Worm (Caenorhabditis elegans): ENCODE measurements around the gene T21C12.4.

Gene T21C12.4

DNA sequence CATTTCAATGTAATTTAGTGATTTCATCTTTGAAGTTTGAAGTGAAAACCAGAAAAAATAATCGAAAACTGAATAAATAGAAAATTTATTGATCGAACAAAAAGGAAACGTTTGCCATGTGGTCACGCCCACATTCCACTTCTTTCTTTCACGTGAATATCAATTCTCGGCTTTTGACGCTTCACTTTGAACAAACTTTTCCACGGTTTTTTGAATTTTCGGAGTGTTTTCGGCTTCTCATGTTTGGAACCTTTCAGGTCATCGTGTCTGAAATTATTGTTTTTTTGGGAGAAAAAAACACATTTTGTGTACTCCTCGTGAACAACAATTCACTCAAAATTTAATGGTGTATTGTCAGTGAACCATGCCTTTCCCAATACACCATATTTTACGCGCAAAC lies 4.9 kb downstream of the T21C12.4 start, which contains the start of gene T21C12.8:
Gene T21C12.8, minus strand, starts transcription at position 101 of the 400 bp plus-strand sequence.
- TF ChIP-seq Y22D7AL.16 (tag; optimal IDR thresholded peaks at IDR 0.05) (no peak), mec-3 (tag; optimal IDR thresholded peaks at IDR 0.05; ENCODE audit: borderline replicate concordance) (no peak), hlh-8 (tag; optimal IDR thresholded peaks at IDR 0.05) (no peak), nfya-1 (tag; optimal IDR thresholded peaks at IDR 0.05) (no peak)

DNA sequence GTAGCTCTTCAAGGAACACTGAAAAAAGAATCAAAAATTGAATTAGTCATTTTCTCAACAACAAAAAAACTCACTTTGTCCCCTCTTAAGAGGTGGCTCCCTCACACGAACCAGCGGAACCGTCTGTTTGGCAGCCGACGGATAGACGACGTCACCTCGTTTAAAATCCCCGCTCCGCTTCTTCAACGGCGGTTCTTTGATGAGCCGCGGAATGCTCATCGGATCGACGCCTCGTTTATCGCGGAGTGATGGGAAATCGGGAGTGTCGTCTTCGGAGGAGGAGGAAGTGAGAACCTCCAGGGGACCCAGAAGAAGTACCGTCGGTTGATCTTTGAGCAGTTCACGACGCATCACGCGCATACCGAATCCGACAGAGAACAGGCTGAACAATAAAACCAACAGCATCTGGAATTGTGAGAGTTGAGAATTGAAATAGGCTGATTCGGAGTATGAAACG lies 19.0 kb downstream of the T21C12.4 start, which contains the start of gene nlp-68:
Gene nlp-68, minus strand, starts transcription at position 407 of the 457 bp plus-strand sequence.
- TF ChIP-seq C38D4.7 (GFP tag; optimal IDR thresholded peaks at IDR 0.05) (no peak), nhr-11 (tag; optimal IDR thresholded peaks at IDR 0.05) (no peak), T23F11.4 (GFP tag; optimal IDR thresholded peaks at IDR 0.05) (no peak), tbx-7 (tag; optimal IDR thresholded peaks at IDR 0.05) (no peak), ceh-34 (tag; optimal IDR thresholded peaks at IDR 0.05) (no peak), ref-2 (tag; optimal IDR thresholded peaks at IDR 0.05) (no peak), lim-6 (tag; optimal IDR thresholded peaks at IDR 0.05) (no peak), ceh-19 (GFP tag; optimal IDR thresholded peaks at IDR 0.05) (no peak)

DNA sequence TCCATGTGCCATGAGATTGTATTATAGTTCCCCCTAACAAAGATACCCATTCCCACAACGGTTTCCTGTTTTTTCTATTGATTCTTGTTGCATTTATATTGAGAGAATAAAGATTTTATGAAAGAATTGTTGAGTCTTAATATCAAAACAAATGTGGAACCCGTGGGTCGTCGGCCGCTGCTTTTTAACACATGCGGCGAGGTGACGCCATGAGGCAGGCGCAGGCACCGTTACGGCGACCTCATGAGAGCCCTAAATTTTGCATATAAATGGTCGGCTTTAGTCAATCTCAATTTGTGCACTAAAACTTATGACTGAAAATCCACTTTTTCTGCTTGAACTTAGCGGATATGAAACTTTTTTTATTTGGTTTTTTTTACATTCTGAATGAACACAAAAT lies 20.3 kb downstream of the T21C12.4 start:
- TF ChIP-seq syd-9 (tag; optimal IDR thresholded peaks at IDR 0.05) (no peak), K09A11.1 (tag; optimal IDR thresholded peaks at IDR 0.05; ENCODE audit: insufficient read depth) (no peak), npax-4 (tag; optimal IDR thresholded peaks at IDR 0.05) (no peak), dmd-4 (tag; optimal IDR thresholded peaks at IDR 0.05; ENCODE audit: borderline replicate concordance) (no peak), ceh-19 (GFP tag; optimal IDR thresholded peaks at IDR 0.05) (no peak), fkh-10 (GFP tag; optimal IDR thresholded peaks at IDR 0.05) (no peak), ceh-31 (tag; optimal IDR thresholded peaks at IDR 0.05) (no peak)

DNA sequence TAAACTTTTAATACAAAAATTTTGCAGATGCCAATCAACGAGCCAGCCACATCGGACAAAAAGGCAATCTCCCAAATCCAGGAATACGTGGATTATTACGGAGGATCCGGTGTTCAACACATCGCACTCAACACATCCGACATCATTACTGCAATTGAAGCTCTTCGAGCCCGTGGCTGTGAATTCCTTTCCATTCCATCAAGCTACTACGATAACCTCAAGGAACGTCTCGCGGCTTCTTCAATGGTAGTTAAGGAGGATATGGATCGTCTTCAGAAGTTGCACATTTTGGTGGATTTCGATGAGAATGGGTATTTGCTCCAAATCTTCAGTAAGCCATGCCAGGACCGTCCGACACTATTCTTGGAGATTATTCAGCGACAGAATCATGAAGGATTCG lies 20.8 kb downstream of the T21C12.4 start:
- TF ChIP-seq pag-3 (tag; optimal IDR thresholded peaks at IDR 0.05; ENCODE audit: borderline replicate concordance) (no peak), ahr-1 (tag; optimal IDR thresholded peaks at IDR 0.05) (no peak), mec-3 (tag; optimal IDR thresholded peaks at IDR 0.05; ENCODE audit: borderline replicate concordance) (no peak), Y22D7AL.16 (tag; optimal IDR thresholded peaks at IDR 0.05) (no peak), lim-6 (tag; optimal IDR thresholded peaks at IDR 0.05) (no peak), C38D4.7 (GFP tag; optimal IDR thresholded peaks at IDR 0.05) (no peak), ceh-22 (tag; optimal IDR thresholded peaks at IDR 0.05) (no peak), nhr-11 (tag; optimal IDR thresholded peaks at IDR 0.05) (no peak), hlh-13 (GFP tag; optimal IDR thresholded peaks at IDR 0.05) (no peak), madf-2 (tag; optimal IDR thresholded peaks at IDR 0.05) (no peak), tbx-2 (tag; optimal IDR thresholded peaks at IDR 0.05) (no peak), sox-2 (GFP tag; IDR thresholded peaks at IDR 0.05) (no peak), hlh-8 (tag; optimal IDR thresholded peaks at IDR 0.05) (no peak)

DNA sequence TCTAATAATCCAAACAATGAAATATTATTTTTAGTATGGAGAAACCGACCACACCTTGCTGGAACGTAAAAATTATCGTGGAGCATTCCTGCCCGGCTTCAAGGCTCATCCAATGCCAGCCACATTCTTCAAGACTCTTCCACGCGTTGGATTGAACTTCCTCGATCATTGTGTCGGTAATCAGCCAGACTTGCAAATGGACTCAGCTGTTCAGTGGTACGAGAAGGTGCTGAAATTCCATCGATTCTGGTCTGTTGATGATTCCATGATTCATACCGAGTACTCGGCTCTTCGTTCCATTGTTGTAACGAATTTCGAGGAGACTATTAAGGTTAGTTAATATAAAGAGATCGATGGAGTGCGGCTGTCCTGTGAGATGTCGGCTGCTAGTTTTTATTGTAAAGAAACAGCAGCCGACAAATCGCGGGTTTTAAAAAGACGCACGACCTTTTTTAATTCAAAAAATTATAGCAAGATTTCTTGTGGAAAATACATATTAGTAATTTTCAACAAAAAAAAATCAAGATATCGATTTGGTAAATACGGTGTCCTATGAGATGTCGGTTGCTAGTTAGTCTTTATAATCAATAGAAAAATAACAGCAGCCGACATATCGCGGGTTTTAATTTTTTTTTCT lies 21.6 kb downstream of the T21C12.4 start:
- TF ChIP-seq ztf-16 (tag; optimal IDR thresholded peaks at IDR 0.05) (no peak), pag-3 (tag; optimal IDR thresholded peaks at IDR 0.05; ENCODE audit: borderline replicate concordance) (no peak), syd-9 (tag; optimal IDR thresholded peaks at IDR 0.05) (no peak), sdc-2 (tag; optimal IDR thresholded peaks at IDR 0.05) (no peak), sox-2 (GFP tag; IDR thresholded peaks at IDR 0.05) (no peak), pros-1 (tag; optimal IDR thresholded peaks at IDR 0.05) (no peak), ama-1 (optimal IDR thresholded peaks at IDR 0.05) (no peak), unc-86 (tag; optimal IDR thresholded peaks at IDR 0.05) (no peak), fkh-10 (GFP tag; optimal IDR thresholded peaks at IDR 0.05) (no peak), nfya-1 (tag; optimal IDR thresholded peaks at IDR 0.05) (no peak), Y22D7AL.16 (tag; optimal IDR thresholded peaks at IDR 0.05) (no peak), ceh-24 (tag; optimal IDR thresholded peaks at IDR 0.05) (no peak), hlh-13 (GFP tag; optimal IDR thresholded peaks at IDR 0.05) (no peak), lin-11 (tag; optimal IDR thresholded peaks at IDR 0.05) (no peak), ceh-19 (GFP tag; optimal IDR thresholded peaks at IDR 0.05) (no peak), madf-2 (tag; optimal IDR thresholded peaks at IDR 0.05) (no peak), ahr-1 (tag; optimal IDR thresholded peaks at IDR 0.05) (no peak), che-1 (tag; optimal IDR thresholded peaks at IDR 0.05) (no peak), fkh-6 (tag; optimal IDR thresholded peaks at IDR 0.05) (no peak), ceh-2 (tag; optimal IDR thresholded peaks at IDR 0.05) (no peak)

Measured in whole organism, late embryonic.